Fruit fly (Drosophila melanogaster) ovary, adult (tissue): ENCODE results near the gene fusl.
A peak's percentile ranks its signal among the peaks of the same experiment; 100 is the strongest.

Experiments
- CG17801 ChIP-seq: fragments of 200-800 bp; optimal IDR thresholded peaks from 2 replicates; lab custom pipeline; 2019; ENCODE audit warnings: missing biosample characterization, mild to moderate bottlenecking, missing genetic modification characterization, moderate library complexity; ENCODE audit not compliant: partially characterized antibody

The fusl gene

DNA sequence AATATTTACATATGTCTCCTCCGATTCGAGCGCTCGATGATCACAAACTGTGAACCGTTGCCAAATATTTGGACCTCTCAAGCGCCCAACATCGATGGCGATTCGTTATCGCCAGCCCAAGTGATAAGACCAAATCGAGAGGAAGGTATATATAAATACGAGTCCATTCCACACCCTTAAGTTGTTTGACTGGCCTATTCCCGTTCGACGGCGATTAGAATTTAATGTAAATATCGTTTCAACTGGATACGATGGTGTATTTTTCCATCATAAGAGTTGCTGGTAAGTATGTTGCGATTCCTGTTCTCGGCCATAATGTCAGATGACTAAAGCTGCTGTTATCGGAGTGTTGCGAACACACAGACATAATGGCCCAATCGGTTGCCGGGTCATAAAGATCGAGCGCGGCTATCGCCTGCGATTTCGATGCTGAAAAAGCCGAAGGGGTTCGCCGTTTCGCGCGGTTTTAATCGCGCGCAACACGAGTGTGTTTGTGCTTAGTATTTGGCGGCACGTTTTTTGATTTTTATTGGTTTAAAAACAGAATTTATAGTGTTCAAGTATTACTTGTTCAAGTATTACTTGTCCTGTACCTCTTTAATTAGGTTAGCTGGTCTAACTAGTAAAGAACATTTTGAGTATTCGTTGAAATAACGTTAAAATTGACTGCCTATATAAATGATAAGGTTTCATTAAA, at the start of gene fusl:
TSS of gene fusl (minus strand) at position 50 of the 697 bp plus-strand sequence.
- TF ChIP-seq CG17801: no peak

DNA sequence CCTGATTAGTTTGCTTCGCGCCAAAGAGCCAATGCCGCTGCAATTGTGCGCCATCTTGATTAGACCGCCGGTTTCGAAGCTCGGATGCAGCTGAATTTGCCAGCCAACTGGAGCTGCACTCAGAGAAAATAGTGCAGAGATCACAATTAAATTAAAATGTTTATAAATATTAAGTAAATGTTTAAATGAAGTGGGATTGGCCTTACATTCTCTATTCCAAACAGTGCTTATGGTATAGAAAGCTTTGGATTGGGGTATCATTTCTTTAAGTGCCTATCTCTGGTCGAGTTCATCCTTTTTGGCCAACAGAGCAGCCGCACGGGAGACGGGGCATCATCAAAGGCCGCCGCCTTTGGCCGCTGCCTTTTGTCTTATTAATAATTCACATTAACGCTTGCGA, 48.4 kb upstream of the fusl start:
- no peak for TF ChIP-seq CG17801

DNA sequence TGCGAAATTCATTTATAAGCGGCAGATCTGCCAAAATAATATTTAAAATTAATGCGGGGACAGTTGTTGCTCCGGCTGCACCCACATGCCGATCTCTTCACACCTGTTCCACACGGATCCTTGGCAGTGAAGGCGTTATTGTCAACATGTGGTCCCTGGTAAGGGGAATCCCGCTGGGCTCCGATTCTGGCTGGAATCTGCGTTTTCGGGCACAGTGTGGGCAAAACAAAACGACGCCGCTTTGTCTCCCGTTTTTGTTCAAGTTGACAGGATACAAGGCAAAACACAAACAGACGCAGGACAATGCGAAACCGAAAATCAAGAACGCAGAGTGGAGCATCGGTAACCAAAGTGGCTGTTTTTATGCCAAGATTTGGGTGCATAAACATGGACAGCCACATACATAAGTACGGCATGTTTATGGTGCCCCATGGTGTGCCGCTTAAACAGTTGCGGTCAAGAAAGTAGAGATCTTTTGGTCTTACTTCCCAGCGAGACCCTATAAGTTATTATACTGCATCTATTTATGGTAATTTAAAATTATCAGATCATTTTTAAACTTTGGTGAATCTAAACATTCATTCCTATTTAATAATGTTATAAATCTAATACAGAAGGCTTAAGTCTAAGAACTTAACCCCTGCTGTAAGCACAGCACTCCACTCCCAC, 43.6 kb upstream of the fusl start:
- no peak for TF ChIP-seq CG17801

DNA sequence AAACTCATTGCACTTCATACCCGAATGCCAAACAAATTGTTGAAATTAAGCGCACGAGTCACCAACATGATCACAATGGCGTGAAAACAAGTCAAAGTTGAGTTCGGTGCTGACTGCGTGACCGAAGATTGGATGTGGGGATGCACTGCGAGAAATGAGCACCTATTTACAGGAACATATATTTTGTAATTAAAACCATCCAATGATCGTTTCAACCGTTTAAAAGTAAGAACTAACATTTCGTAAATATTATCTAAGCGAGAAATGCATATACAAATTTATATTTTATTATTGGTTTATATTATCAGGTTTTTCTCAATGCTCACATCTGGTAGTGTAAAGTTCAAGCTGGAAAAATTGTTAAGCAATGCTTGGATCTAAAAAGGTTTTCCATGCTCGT, 41.0 kb upstream of the fusl start:
- no peak for TF ChIP-seq CG17801

DNA sequence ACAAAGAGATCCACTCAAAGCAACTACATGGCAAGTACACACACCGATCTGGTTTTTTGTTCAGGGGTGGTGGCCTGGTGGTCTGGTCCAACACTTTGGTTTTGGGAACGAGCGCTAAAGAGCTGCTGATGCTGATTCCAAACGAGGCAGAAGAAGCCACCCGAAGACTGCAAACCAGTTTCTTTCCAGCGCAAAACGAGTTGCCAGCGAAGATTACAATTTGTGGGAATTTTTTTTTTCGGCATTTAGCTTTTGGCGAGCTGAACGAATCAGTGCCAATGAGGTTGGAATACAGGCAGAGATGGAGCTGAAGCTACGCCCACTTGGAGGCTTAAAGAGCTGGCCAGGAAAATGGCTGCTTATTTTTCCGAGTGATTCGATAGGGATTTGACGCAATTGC, 38.6 kb upstream of the fusl start:
- TF ChIP-seq CG17801: no peak

DNA sequence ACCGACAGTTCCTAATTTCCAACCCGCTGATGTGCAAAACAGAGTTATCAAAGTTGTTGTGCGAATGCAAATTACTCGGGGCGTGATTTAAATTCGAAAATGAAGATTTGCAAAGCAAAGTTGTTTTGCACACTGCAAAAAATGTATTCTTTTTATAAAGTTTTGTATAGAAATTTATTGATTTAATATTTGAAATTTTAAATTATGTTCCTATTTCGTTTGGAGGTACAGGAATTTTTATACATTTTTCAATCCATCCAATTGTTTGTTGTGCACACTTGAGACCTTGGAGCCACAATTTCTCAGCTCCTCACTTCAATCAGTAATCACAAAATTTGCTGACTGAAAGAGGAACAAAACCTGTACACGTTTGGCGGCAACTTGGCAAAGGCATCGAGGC, 37.1 kb upstream of the fusl start:
- TF ChIP-seq CG17801: no peak

DNA sequence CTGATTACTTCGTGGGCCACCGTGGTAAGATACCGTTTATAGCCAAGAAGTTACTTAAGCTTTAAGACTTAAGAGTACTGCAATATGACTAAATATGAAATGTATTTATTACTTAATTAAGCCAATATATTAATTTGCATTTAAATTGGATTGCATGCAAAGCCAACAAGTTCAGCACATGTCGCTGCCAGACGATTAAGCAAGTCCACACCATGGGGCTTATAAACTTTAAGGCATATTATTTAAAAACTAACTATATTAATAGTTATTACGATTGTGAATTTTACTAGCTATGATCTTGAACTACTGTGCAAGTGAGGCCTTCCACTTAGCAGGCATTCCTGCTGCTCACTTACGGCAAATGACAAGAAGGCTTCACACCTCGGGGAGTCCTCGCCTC, 36.3 kb upstream of the fusl start:
- no peak for TF ChIP-seq CG17801

DNA sequence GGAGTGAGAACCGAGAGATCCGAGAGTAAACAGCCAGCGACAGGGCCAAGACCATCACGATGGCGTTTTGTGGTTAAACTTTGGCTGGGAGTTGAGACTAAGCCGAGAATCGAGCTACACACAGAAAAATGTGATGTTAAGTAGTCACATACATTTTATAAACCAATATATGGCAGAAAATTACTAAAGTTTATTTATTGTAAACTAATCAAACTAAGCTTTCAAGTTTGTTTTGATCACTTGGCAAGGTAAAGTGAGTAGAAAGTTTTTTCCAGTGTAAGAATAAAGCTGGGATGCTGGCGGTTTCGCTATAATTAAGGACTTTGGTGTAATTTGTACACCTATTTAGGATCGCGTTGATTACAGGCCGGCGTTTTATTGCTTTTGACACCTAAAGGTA, 34.7 kb upstream of the fusl start:
- TF ChIP-seq CG17801: no peak

DNA sequence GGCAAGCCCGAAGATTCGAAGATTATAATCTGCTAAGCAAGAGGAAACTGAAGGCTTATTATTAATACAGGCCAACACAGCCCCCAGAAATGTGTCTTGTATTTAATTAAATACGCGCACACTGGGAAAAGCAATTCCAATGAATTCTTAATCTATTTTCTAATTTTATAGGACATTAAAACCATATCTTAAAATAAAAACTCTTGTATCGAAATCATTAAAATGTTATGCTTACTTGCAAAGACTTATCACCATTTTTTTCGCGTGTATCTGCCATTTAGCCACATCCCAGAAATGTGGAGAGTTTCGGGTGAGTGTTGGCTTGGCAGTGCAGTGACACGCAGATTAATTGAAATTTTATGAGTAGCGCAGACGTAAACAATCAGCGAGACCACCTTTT, 30.1 kb upstream of the fusl start:
- no peak for TF ChIP-seq CG17801

DNA sequence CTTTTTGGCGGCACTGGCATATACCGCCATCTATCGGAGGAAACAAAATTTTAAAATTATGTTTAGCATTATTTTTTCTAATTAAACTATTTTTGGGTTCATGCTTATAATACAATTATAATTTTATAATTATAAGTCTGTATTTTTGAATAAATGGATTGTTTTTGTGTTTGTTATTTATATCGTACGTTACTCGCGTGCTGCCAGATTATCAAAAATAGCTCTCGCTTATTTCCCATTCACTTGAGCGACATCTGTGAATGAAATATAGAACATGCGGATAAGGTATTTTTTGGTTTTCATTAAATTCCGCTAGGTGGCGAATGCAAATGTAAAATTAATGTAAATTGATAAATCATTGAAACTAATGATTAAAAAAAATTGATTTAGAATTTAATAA, 28.0 kb upstream of the fusl start:
- no peak for TF ChIP-seq CG17801

DNA sequence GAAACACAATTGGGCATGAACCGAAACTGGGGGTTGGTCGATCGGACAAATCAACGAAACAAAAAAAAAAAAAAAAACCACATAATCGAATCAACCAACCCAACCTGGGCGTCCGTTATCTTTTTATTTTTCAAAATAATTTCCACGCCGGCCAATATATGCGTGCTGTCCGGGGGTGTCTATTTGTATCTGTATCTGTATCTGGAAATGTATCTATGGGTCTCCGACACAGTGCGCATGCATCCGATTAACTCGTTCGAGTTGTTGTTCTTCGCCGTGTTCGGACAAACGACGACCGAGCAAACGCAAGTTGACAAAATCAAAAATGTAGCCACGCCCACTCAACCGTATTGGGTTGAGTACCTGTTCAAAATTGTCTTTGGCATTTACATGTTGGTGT, 24.5 kb upstream of the fusl start:
- no peak for TF ChIP-seq CG17801

DNA sequence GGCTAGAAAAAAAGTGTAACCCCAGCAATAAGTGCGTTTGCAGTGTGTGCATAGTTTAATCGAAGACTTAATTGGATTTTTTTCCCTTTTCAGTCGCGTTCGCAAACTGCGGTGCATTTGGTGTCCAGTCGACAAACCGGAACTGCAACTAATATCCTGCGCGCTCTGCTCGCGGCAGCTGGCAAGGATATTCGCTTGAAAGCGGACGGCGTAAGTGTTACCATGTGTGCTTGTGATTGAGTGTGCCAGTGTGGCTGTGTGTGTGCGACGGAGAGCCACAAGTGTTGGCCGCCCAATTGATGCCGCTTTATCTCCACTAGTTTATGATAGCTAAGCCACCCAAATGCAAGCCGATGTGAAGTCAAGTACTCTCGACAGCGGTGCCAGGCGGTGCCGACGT, 15.6 kb upstream of the fusl start:
- TF ChIP-seq CG17801: no peak

DNA sequence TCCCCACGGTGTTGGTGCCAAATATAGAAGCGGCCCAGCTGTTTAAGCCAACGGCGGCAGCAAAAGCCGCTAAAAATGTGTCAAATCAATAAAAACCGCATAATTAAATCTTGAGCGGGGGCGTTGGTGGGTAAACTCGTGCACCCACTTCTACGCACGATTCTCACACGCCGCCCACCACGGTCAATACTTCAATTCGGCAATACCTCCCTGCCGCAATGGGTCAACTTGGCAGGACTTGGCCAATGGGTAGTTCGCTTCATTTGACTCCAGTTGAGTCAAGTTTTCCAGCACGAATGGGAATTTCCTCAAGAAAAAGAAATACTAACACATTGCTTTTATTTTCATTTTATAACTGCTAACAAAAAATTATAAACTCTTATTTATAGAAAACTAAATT, 10.7 kb upstream of the fusl start:
- no peak for TF ChIP-seq CG17801

DNA sequence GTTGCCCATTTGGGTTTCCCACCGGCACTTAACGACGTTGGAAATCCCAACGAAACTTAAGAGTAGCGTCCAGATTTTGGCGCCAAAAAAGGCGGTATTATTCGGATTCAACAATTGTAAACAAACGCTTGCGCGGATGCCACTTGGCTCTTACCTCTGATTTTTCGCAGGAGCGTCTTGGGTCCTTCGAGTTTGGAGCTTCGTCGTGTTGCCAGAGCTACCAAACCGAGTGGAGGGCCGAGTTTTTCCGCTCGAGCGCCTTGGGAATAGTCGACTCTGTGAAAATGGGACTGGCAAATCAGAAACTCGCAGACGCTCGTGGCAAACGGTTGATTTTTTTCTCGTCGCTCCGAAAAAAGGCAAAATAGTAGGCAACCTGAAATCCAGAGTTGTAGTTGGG, 8.0 kb upstream of the fusl start, which contains the start of gene nompC:
TSS of gene nompC (plus strand) at position 301 of the 400 bp plus-strand sequence.
- no peak for TF ChIP-seq CG17801

DNA sequence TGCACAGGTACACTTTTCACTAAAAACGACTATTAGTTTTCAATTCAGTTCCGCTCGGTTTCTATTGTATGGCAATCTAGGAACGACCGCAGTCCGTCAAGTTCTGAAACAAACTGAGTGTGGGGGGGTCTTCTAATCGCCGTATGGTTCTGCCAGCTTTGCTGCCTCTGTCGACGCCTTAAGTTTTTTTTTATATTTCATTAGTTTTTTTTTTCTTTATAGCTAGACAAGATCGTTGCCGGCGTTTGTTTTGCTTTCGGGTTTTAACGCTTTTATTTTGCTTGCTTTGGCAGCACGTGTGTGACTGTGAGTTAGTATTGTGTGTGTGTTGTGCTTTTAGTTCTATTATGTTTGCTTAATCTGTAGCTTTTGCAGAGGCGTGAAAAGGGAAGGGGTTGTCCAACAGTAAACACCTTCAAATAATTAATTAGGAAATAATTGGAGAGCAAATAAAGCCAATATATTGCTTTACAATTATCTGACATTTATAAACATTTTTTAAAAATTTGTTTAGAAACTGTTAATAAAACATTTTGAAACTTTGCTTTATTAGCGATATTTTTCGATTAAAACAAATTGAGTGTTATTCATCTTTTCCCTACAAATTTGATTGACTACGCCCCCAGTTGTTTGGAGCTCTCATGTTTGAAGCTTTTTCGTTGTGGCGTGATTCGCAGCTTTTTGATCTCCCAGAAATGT, 4.4 kb upstream of the fusl start, which contains the start of gene Acsf2:
TSS of gene Acsf2 (minus strand) at position 116 of the 699 bp plus-strand sequence.
- peak; percentile 97 for TF ChIP-seq CG17801

DNA sequence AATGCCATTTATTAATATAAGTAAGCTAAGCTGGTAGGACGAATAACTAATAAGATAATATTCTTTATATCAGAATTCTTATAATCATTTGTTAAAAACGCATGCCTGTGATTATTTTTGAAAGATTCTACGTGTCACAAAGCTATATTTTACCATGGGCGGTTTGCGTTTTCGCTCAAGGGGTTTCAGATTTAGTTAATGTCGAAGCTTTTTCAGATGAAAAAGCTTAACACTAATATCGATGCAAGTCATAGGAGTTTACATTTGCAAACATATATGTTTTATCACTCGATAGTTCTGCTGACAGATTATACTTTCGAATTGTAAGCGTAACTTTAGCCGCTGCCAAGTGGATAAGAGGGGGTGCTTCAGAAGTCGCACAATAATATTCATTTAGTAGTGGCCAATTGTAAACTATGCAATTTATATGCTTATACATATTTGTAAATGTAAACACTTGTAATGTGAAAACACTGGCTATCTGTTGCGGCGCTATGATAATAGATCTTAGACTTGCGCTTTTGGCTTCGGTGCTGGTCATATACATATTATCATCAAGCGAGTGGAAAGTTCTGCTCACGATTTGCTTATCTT, 3.2 kb upstream of the fusl start:
- no peak for TF ChIP-seq CG17801

DNA sequence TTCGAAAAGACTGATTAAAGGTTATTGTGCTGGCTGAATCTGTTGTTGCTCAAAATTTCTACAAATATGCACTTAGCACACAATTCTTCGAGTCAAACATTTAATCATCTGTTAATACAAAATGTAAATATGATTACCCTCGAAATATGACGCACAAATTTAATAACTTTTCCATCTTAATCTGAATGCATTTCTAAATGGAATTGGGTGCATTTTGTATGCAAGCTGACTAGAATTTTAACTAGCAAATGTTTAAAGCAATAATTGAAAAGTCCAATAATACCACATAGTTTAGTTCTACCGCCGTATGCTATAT, 806 bp upstream of the fusl start:
- TF ChIP-seq CG17801: no peak

DNA sequence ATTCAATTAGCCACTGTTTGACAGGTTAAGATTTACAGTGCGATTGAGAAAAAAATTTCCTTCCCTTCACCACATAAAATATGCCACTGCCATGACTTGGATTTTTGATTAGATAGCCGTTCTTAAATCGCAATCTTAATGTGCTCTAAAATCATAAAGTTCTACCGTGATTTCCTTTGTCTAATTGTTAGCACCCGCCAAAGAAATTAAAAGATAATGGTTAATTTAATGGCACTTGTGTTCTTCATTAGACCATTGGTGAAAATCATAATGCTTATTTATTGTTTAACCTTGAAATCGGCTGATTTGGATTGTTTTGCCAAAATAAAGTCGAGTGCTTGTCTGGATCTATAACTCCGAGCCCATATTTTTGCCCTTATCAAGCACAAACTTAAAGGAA, 714 bp downstream of the fusl start:
- no peak for TF ChIP-seq CG17801
